Worm (Caenorhabditis elegans) whole organism, late embryonic: ENCODE data around the gene asp-5.

Source experiments
- ama-1 ChIP-seq: fragments of 150-350 bp; optimal IDR thresholded peaks from 2 replicates; lab custom pipeline; 2014
- elt-2 ChIP-seq: sonication (generic microtip); optimal IDR thresholded peaks from 2 replicates; lab custom pipeline; 2016; ENCODE audit warnings: missing genetic modification reagents, missing genetic modification characterization, missing compliant biosample characterization
- fkh-10 ChIP-seq: fragments of 150-350 bp; optimal IDR thresholded peaks from 2 replicates; lab custom pipeline; 2014; ENCODE audit warnings: missing biosample characterization, missing genetic modification reagents, missing genetic modification characterization
- nfya-1 ChIP-seq: sonication (generic microtip); optimal IDR thresholded peaks from 2 replicates; lab custom pipeline; 2017; ENCODE audit warnings: missing genetic modification characterization, mild to moderate bottlenecking, missing compliant biosample characterization, antibody characterized with exemption, moderate library complexity
- npax-4 ChIP-seq: sonication (generic microtip); optimal IDR thresholded peaks from 2 replicates; lab custom pipeline; 2016; ENCODE audit warnings: missing genetic modification characterization, missing compliant biosample characterization
- unc-42 ChIP-seq: sonication (generic microtip); optimal IDR thresholded peaks from 2 replicates; lab custom pipeline; 2016; ENCODE audit warnings: missing genotype, missing genetic modification characterization, missing compliant biosample characterization

DNA sequence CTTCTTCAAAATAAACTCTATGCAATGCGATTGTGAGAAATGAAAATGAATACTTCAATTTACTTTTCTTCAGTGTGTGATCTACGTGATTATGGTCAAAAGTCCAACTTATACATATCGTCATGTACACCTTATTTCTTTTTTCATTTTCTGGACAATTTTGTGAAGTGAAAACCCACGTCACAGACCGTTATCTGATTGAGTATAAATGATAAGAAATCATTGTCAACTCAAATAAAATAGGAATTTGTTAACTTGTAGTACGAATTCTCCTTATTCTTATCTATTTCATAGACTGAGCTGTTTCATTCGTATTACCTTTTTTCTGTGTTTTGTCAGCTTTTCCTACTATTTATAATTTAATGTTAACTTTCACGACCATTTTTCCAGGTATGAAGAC is at the start of gene asp-5:
- TF ChIP-seq npax-4 (no peak), elt-2 (tag; lab: Kevin White, UChicago) (peak; percentile 34), unc-42 (no peak), fkh-10 (GFP tag; lab: Kevin White, UChicago) (no peak), nfya-1 (tag; lab: Kevin White, UChicago) (no peak), ama-1 (lab: Kevin White, UChicago) (no peak)
